Fruit fly (Drosophila melanogaster) whole organism, prepupa: Measurements from ENCODE around the gene Mkrn1.

Experiments
- Blimp-1 ChIP-seq: fragments of 200-800 bp; sonication (Bioruptor generic); optimal IDR thresholded peaks from 3 replicates; lab custom pipeline; 2017; ENCODE audit warnings: missing biosample characterization, missing genetic modification characterization, mild to moderate bottlenecking, moderate library complexity, missing genetic modification reagents
- CG10631 ChIP-seq: fragments of 200-800 bp; sonication (Bioruptor generic); optimal IDR thresholded peaks from 2 replicates; lab custom pipeline; 2016; ENCODE audit warnings: missing biosample characterization, missing genetic modification characterization
- CG10669 ChIP-seq: fragments of 200-800 bp; sonication (Bioruptor generic); optimal IDR thresholded peaks from 3 replicates; lab custom pipeline; 2018; ENCODE audit warnings: missing biosample characterization, mild to moderate bottlenecking, missing genetic modification characterization, moderate library complexity
- CG11294 ChIP-seq: fragments of 200-800 bp; sonication (Bioruptor generic); IDR thresholded peaks from 2 replicates; pipeline ENCODE4 v1.3.6; 2022; ENCODE audit warnings: missing biosample characterization, missing genetic modification characterization
- CG11762 ChIP-seq: fragments of 200-800 bp; sonication (Bioruptor generic); optimal IDR thresholded peaks from 3 replicates; lab custom pipeline; 2016; ENCODE audit warnings: missing biosample characterization, missing genetic modification characterization; ENCODE audit not compliant: insufficient read depth
- CG11902 ChIP-seq: fragments of 200-800 bp; sonication (Bioruptor generic); optimal IDR thresholded peaks from 3 replicates; lab custom pipeline; 2016; ENCODE audit warnings: missing biosample characterization, missing genetic modification characterization
- CG16779 ChIP-seq: fragments of 200-800 bp; sonication (Bioruptor generic); optimal IDR thresholded peaks from 3 replicates; lab custom pipeline; 2017; ENCODE audit warnings: missing biosample characterization, mild to moderate bottlenecking, missing genetic modification characterization
- CG3032 ChIP-seq: fragments of 200-800 bp; optimal IDR thresholded peaks from 2 replicates; lab custom pipeline; 2019; ENCODE audit warnings: missing biosample characterization, mild to moderate bottlenecking, missing genetic modification characterization, moderate library complexity
- CG31627 ChIP-seq: fragments of 200-800 bp; sonication (Bioruptor generic); optimal IDR thresholded peaks from 3 replicates; lab custom pipeline; 2016; ENCODE audit warnings: missing biosample characterization, missing genetic modification characterization
- CG32006 ChIP-seq: fragments of 200-800 bp; sonication (Bioruptor generic); optimal IDR thresholded peaks from 3 replicates; lab custom pipeline; 2017; ENCODE audit warnings: missing biosample characterization, mild to moderate bottlenecking, missing genetic modification characterization
- CG6276 ChIP-seq: fragments of 200-800 bp; sonication (Bioruptor generic); optimal IDR thresholded peaks from 2 replicates; lab custom pipeline; 2017; ENCODE audit warnings: missing biosample characterization, mild to moderate bottlenecking, missing genetic modification characterization
- CG6792 ChIP-seq: fragments of 200-800 bp; sonication (Bioruptor generic); optimal IDR thresholded peaks from 3 replicates; lab custom pipeline; 2016; ENCODE audit warnings: missing biosample characterization, missing genetic modification characterization
- CG6854 ChIP-seq: fragments of 200-800 bp; sonication (Bioruptor generic); optimal IDR thresholded peaks from 2 replicates; lab custom pipeline; 2017; ENCODE audit warnings: missing biosample characterization, mild to moderate bottlenecking, missing genetic modification characterization
- CG7368 ChIP-seq: fragments of 200-800 bp; sonication (Bioruptor generic); optimal IDR thresholded peaks from 3 replicates; lab custom pipeline; 2016; ENCODE audit warnings: missing biosample characterization, missing genetic modification characterization
- CG8119 ChIP-seq: fragments of 200-800 bp; sonication (Bioruptor generic); IDR thresholded peaks from 3 replicates; pipeline ENCODE4 v1.3.6; 2022; ENCODE audit warnings: missing biosample characterization, missing genetic modification characterization
- CG8319 ChIP-seq: fragments of 200-800 bp; sonication (Bioruptor generic); optimal IDR thresholded peaks from 3 replicates; lab custom pipeline; 2016; ENCODE audit warnings: missing biosample characterization, missing genetic modification characterization
- CG8632 ChIP-seq: fragments of 200-800 bp; sonication (Bioruptor generic); optimal IDR thresholded peaks from 3 replicates; lab custom pipeline; 2016; ENCODE audit warnings: missing biosample characterization, missing genetic modification characterization
- CG9139 ChIP-seq: fragments of 200-800 bp; sonication (Bioruptor generic); optimal IDR thresholded peaks from 3 replicates; lab custom pipeline; 2017; ENCODE audit warnings: missing biosample characterization, mild to moderate bottlenecking, missing genetic modification characterization
- Eip75B ChIP-seq: fragments of 200-800 bp; sonication (Bioruptor generic); optimal IDR thresholded peaks from 3 replicates; lab custom pipeline; 2016; ENCODE audit warnings: missing biosample characterization, missing genetic modification characterization
- Eip78C ChIP-seq: fragments of 200-800 bp; sonication (Bioruptor generic); peaks from one replicate; lab custom pipeline; 2016; ENCODE audit warnings: missing biosample characterization, missing genetic modification characterization
- Eip93F ChIP-seq: fragments of 200-800 bp; sonication (Bioruptor generic); optimal IDR thresholded peaks from 2 replicates; lab custom pipeline; 2016; ENCODE audit warnings: missing biosample characterization, mild to moderate bottlenecking, missing genetic modification characterization
- Ets21C ChIP-seq: fragments of 200-800 bp; sonication (Bioruptor generic); optimal IDR thresholded peaks from 3 replicates; lab custom pipeline; 2016; ENCODE audit warnings: missing biosample characterization, missing genetic modification characterization
- Gug ChIP-seq: fragments of 200-800 bp; sonication (Bioruptor generic); IDR thresholded peaks from 2 replicates; pipeline ENCODE4 v1.3.6; 2022; ENCODE audit warnings: missing biosample characterization, missing genetic modification characterization
- Hr38 ChIP-seq: sonication (Bioruptor generic); optimal IDR thresholded peaks from 2 replicates; lab custom pipeline; 2016; ENCODE audit warnings: missing biosample characterization, missing genetic modification characterization
- Hr4 ChIP-seq: fragments of 200-800 bp; sonication (Bioruptor generic); optimal IDR thresholded peaks from 3 replicates; lab custom pipeline; 2016; ENCODE audit warnings: missing biosample characterization, missing genetic modification characterization
- Lpt ChIP-seq: fragments of 200-800 bp; sonication (Bioruptor generic); optimal IDR thresholded peaks from 3 replicates; lab custom pipeline; 2016; ENCODE audit warnings: missing biosample characterization, missing genetic modification characterization
- Met ChIP-seq: fragments of 200-800 bp; sonication (Bioruptor generic); optimal IDR thresholded peaks from 3 replicates; lab custom pipeline; 2016; ENCODE audit warnings: missing biosample characterization, missing genetic modification characterization
- OdsH ChIP-seq: fragments of 200-800 bp; sonication (Bioruptor generic); optimal IDR thresholded peaks from 3 replicates; lab custom pipeline; 2016; ENCODE audit warnings: missing biosample characterization, missing genetic modification characterization
- Smox ChIP-seq: fragments of 200-800 bp; sonication (Bioruptor generic); optimal IDR thresholded peaks from 3 replicates; lab custom pipeline; 2016; ENCODE audit warnings: missing biosample characterization, missing genetic modification characterization
- Sox102F ChIP-seq: fragments of 200-800 bp; sonication (Bioruptor generic); optimal IDR thresholded peaks from 2 replicates; lab custom pipeline; 2016; ENCODE audit warnings: missing biosample characterization, mild to moderate bottlenecking, missing genetic modification characterization
- Sox14 ChIP-seq: fragments of 200-800 bp; sonication (Bioruptor generic); optimal IDR thresholded peaks from 3 replicates; lab custom pipeline; 2016; ENCODE audit warnings: missing biosample characterization, missing genetic modification characterization
- Sox15 ChIP-seq: fragments of 200-800 bp; sonication (Bioruptor generic); optimal IDR thresholded peaks from 3 replicates; lab custom pipeline; 2016; ENCODE audit warnings: missing biosample characterization, missing genetic modification characterization
- achi ChIP-seq: fragments of 200-800 bp; sonication (Bioruptor generic); optimal IDR thresholded peaks from 3 replicates; lab custom pipeline; 2016; ENCODE audit warnings: missing biosample characterization, missing genetic modification characterization
- cyc ChIP-seq: fragments of 200-800 bp; sonication (Bioruptor generic); optimal IDR thresholded peaks from 3 replicates; lab custom pipeline; 2016; ENCODE audit warnings: missing biosample characterization, missing genetic modification characterization
- dac ChIP-seq: fragments of 200-800 bp; sonication (Bioruptor generic); optimal IDR thresholded peaks from 2 replicates; lab custom pipeline; 2017; ENCODE audit warnings: missing biosample characterization, mild to moderate bottlenecking, missing genetic modification characterization
- dsx ChIP-seq: fragments of 200-800 bp; optimal IDR thresholded peaks from 3 replicates; lab custom pipeline; 2019; ENCODE audit warnings: missing biosample characterization, mild to moderate bottlenecking, missing genetic modification characterization, moderate library complexity; ENCODE audit not compliant: poor library complexity, severe bottlenecking
- esn ChIP-seq: fragments of 200-800 bp; sonication (Bioruptor generic); optimal IDR thresholded peaks from 2 replicates; lab custom pipeline; 2016; ENCODE audit warnings: missing biosample characterization, mild to moderate bottlenecking, missing genetic modification characterization, moderate library complexity
- fd85E ChIP-seq: fragments of 200-800 bp; sonication (Bioruptor generic); optimal IDR thresholded peaks from 3 replicates; lab custom pipeline; 2016; ENCODE audit warnings: missing biosample characterization, missing genetic modification characterization
- fkh ChIP-seq: fragments of 200-800 bp; sonication (Bioruptor generic); optimal IDR thresholded peaks from 3 replicates; lab custom pipeline; 2017; ENCODE audit warnings: missing biosample characterization, mild to moderate bottlenecking, missing genetic modification characterization, moderate library complexity
- lz ChIP-seq: fragments of 200-800 bp; sonication (Bioruptor generic); optimal IDR thresholded peaks from 3 replicates; lab custom pipeline; 2016; ENCODE audit warnings: missing biosample characterization, missing genetic modification characterization
- net ChIP-seq: fragments of 200-800 bp; sonication (Bioruptor generic); optimal IDR thresholded peaks from 3 replicates; lab custom pipeline; 2016; ENCODE audit warnings: missing biosample characterization, missing genetic modification characterization
- pdm3 ChIP-seq: fragments of 200-800 bp; sonication (Bioruptor generic); optimal IDR thresholded peaks from 3 replicates; lab custom pipeline; 2016; ENCODE audit warnings: missing biosample characterization, missing genetic modification characterization
- salr ChIP-seq, 2 experiments: fragments of 200-800 bp; sonication (Bioruptor generic); optimal IDR thresholded peaks; 3 replicates each; lab custom pipeline; 2016 to 2018; ENCODE audit warnings: missing biosample characterization in 2 of 2, missing genetic modification characterization in 2 of 2, mild to moderate bottlenecking in 1 of 2
- spab ChIP-seq: fragments of 200-800 bp; sonication (Bioruptor generic); optimal IDR thresholded peaks from 2 replicates; lab custom pipeline; 2017; ENCODE audit warnings: missing biosample characterization, mild to moderate bottlenecking, missing genetic modification characterization, missing genetic modification reagents
- ss ChIP-seq, 2 experiments: fragments of 200-800 bp; sonication (Bioruptor generic); optimal IDR thresholded peaks; 2 replicates in 1 of 2; 3 replicates in 1 of 2; lab custom pipeline; 2017 to 2018; ENCODE audit warnings: mild to moderate bottlenecking in 2 of 2, missing biosample characterization in 2 of 2, missing genetic modification characterization in 2 of 2, moderate library complexity in 1 of 2
- svp ChIP-seq: fragments of 200-800 bp; sonication (Bioruptor generic); peaks from one replicate; lab custom pipeline; 2016; ENCODE audit warnings: missing biosample characterization, missing genetic modification characterization
- topi ChIP-seq: fragments of 200-800 bp; sonication (Bioruptor generic); optimal IDR thresholded peaks from 3 replicates; lab custom pipeline; 2016; ENCODE audit warnings: missing biosample characterization, missing genetic modification characterization
- vri ChIP-seq: fragments of 200-800 bp; sonication (Bioruptor generic); optimal IDR thresholded peaks from 3 replicates; lab custom pipeline; 2016; ENCODE audit warnings: missing biosample characterization, mild to moderate bottlenecking, missing genetic modification characterization

The Mkrn1 gene

dm6 chr3L:21533270-21533948 is at the start of gene Mkrn1:
TSS of gene Mkrn1 (minus strand) at chr3L:21533713.
- no peak for TF ChIP-seq CG3032 (tag; lab: Kevin White, UChicago)
- no peak for TF ChIP-seq Met
- TF ChIP-seq CG6854 (GFP tag; lab: Kevin White, UChicago), result peak; percentile 23
- no peak for TF ChIP-seq salr (GFP tag; optimal IDR thresholded peaks at IDR 0.05; lab: Kevin White, UChicago)
- TF ChIP-seq dsx (GFP tag; lab: Kevin White, UChicago), result peak; percentile 81
- no peak for TF ChIP-seq pdm3 (GFP tag; lab: Kevin White, UChicago)
- TF ChIP-seq Sox14, result no peak
- TF ChIP-seq, all 60 proteins: peak for 2

DNA sequence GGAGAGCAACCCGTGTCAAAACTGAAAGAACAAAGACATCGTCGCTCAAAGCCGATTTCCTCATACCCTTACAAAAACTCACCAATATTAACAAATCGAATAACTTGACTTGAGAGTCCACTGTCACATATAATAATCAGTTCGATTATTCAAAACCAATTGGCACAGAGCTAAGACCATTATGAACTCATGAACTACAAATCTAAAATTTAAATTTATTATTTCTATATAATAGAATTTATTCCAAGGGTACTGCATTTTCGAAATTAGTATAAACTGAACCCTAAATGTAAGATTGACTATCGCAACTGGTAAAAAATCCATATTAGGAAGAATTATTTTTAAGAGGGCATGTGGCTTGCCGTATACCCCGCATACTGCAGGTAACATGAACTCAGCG is 48.5 kb upstream of the Mkrn1 start:
- TF ChIP-seq dsx (GFP tag; lab: Kevin White, UChicago) (no peak), fd85E (no peak), CG8319 (GFP tag; lab: Kevin White, UChicago) (no peak), Blimp-1 (no peak), dac (GFP tag; lab: Kevin White, UChicago) (no peak), CG11294 (no peak), Hr38 (no peak), net (GFP tag; lab: Kevin White, UChicago) (no peak), Sox102F (GFP tag; lab: Kevin White, UChicago) (no peak), CG10631 (GFP tag; lab: Kevin White, UChicago) (peak; percentile 24), Eip75B (GFP tag; lab: Kevin White, UChicago) (peak; percentile 1), CG11902 (GFP tag; lab: Kevin White, UChicago) (no peak), vri (GFP tag; lab: Kevin White, UChicago) (no peak), Hr4 (GFP tag; lab: Kevin White, UChicago) (no peak), lz (GFP tag; lab: Kevin White, UChicago) (no peak), CG32006 (GFP tag; lab: Kevin White, UChicago) (no peak), cyc (GFP tag; lab: Kevin White, UChicago) (no peak), OdsH (peak; percentile 38), CG8119 (no peak), Smox (peak; percentile 27), Gug (no peak), salr (GFP tag; optimal IDR thresholded peaks at IDR 0.05; lab: Kevin White, UChicago) (peak in 1 of 2 experiments; percentile 3), CG6276 (no peak), CG6854 (GFP tag; lab: Kevin White, UChicago) (no peak), Met (peak; percentile 28), Eip93F (GFP tag; lab: Kevin White, UChicago) (no peak), CG7368 (GFP tag; lab: Kevin White, UChicago) (no peak), svp (peak; percentile 74), ss (GFP tag; optimal IDR thresholded peaks at IDR 0.05; lab: Kevin White, UChicago) (peak in 1 of 2 experiments; percentile 7), CG8632 (GFP tag; lab: Kevin White, UChicago) (peak; percentile 31), Sox15 (GFP tag; lab: Kevin White, UChicago) (peak; percentile 35), Eip78C (peak; percentile 81), esn (peak; percentile 55), CG9139 (GFP tag; lab: Kevin White, UChicago) (peak; percentile 3), spab (GFP tag; lab: Kevin White, UChicago) (no peak), CG16779 (tag; lab: Kevin White, UChicago) (no peak), Lpt (GFP tag; lab: Kevin White, UChicago) (no peak), CG6792 (GFP tag; lab: Kevin White, UChicago) (peak; percentile 10), fkh (GFP tag; lab: Kevin White, UChicago) (no peak), pdm3 (GFP tag; lab: Kevin White, UChicago) (no peak), achi (GFP tag; lab: Kevin White, UChicago) (peak; percentile 4), CG31627 (GFP tag; lab: Kevin White, UChicago) (no peak), CG3032 (tag; lab: Kevin White, UChicago) (peak; percentile 17), CG11762 (no peak), CG10669 (peak; percentile 29), topi (peak; percentile 34), Sox14 (no peak), Ets21C (GFP tag; lab: Kevin White, UChicago) (no peak)
